Worm (Caenorhabditis elegans): ENCODE data around the gene sdz-6.

The sdz-6 gene

DNA sequence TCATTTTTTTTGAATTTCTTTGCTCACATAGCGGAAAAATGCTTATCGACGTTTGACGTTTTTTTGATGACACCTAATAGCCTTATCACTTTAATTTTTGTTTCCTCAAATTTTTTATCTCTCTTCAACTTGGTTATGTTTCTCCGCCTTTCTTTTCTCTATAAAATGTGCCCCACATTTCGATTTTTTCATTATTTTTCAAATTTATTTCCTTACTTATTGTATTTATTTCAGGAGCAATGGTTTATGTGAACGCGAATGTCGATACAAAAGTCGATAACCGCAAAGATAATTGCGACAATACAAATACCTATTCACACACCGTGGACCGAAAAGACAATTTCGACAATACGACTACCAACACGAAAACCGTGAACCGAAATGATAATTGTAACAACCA lies at the start of gene sdz-6:
Gene sdz-6, plus strand, starts transcription at position 229 of the 400 bp plus-strand sequence.
- TF ChIP-seq nhr-76 (tag; optimal IDR thresholded peaks at IDR 0.05) (no peak), elt-2 (tag; optimal IDR thresholded peaks at IDR 0.05) (peak; percentile 25)

DNA sequence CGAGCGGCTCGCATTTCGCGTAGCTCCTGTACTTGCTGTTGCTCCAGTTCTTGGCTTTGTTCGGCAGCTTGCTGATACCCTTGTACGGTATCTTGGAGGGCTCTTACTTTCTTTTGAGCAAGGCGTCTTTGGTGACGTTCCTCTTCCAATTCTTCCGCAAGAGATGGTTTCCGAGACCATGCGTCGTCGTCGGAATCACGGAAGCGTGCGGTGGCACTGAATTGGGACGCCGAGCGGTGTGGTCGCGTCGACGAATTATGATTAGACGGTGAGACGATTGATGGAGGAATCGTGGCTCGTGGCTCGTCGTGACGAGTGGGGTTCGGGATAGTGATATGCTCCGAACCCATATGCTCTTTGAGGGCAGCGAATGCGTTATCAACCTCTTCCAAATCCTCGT lies 44.1 kb upstream of the sdz-6 start:
- TF ChIP-seq snpc-4 (tag; optimal IDR thresholded peaks at IDR 0.05) (no peak), nhr-85 (tag) (no peak), nhr-77 (tag; optimal IDR thresholded peaks at IDR 0.05) (no peak), mab-9 (GFP tag; IDR thresholded peaks at IDR 0.05) (no peak), efl-1 (optimal IDR thresholded peaks at IDR 0.05) (no peak), efl-1 (GFP tag; optimal IDR thresholded peaks at IDR 0.05 in 1 of 2) (no peak), Y116A8C.19 (tag; optimal IDR thresholded peaks at IDR 0.05; ENCODE audit: borderline replicate concordance) (no peak), efl-3 (GFP tag; optimal IDR thresholded peaks at IDR 0.05) (no peak), egl-27 (tag; optimal IDR thresholded peaks at IDR 0.05) (no peak), fkh-8 (tag; optimal IDR thresholded peaks at IDR 0.05) (no peak), pqm-1 (tag; optimal IDR thresholded peaks at IDR 0.05) (no peak), alr-1 (tag; optimal IDR thresholded peaks at IDR 0.05; ENCODE audit: borderline replicate concordance) (no peak), lin-14 (GFP tag; optimal IDR thresholded peaks at IDR 0.05) (no peak), mdl-1 (tag; optimal IDR thresholded peaks at IDR 0.05) (no peak), sptf-1 (tag; optimal IDR thresholded peaks at IDR 0.05) (no peak), lin-39 (tag; optimal IDR thresholded peaks at IDR 0.05) (no peak), ceh-8 (GFP tag; optimal IDR thresholded peaks at IDR 0.05) (no peak), isw-1 (GFP tag; IDR thresholded peaks at IDR 0.05) (no peak)

DNA sequence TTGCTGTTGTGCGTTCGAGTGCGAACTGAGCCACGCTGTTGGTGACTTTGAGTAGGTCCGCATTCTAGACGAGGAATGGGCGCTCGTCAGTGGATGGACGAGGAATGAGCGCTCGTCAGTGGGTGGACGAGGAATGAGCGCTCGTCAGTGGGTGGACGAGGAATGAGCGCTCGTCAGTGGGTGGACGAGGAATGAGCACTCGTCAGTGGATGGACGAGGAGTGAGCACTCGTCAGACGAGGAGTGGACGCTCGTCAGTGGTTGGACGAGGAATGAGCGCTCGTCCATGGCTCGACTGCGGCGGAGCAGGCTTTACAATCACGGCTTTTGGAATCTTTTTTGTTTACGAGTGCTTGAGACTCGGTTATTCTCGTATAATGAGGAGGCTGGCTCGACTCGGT lies 41.9 kb upstream of the sdz-6 start:
- no peak for TF ChIP-seq ztf-11 (tag; optimal IDR thresholded peaks at IDR 0.05)
- TF ChIP-seq aha-1 (tag; optimal IDR thresholded peaks at IDR 0.05), result no peak
- no peak for TF ChIP-seq nhr-19 (GFP tag; conservative IDR thresholded peaks at IDR 0.05)
- TF ChIP-seq blmp-1 (tag; optimal IDR thresholded peaks at IDR 0.05), result no peak
- no peak for TF ChIP-seq lin-39 (tag; optimal IDR thresholded peaks at IDR 0.05)
- no peak for TF ChIP-seq unc-98 (GFP tag; IDR thresholded peaks at IDR 0.05)
- TF ChIP-seq nhr-11 (tag; optimal IDR thresholded peaks at IDR 0.05), result no peak
- no peak for TF ChIP-seq pag-3 (tag; optimal IDR thresholded peaks at IDR 0.05; ENCODE audit: borderline replicate concordance, insufficient read depth)
- TF ChIP-seq dpl-1 (GFP tag; optimal IDR thresholded peaks at IDR 0.05), result no peak
- TF ChIP-seq nhr-12 (tag; optimal IDR thresholded peaks at IDR 0.05), result no peak
- no peak for TF ChIP-seq efl-1 (optimal IDR thresholded peaks at IDR 0.05)
- no peak for TF ChIP-seq efl-1 (GFP tag; optimal IDR thresholded peaks at IDR 0.05 in 1 of 2)
- no peak for TF ChIP-seq lir-3 (tag; optimal IDR thresholded peaks at IDR 0.05; ENCODE audit: poor library complexity)
- no peak for TF ChIP-seq unc-86 (tag; optimal IDR thresholded peaks at IDR 0.05)
- no peak for TF ChIP-seq ceh-82 (tag; optimal IDR thresholded peaks at IDR 0.05)
- no peak for TF ChIP-seq mef-2 (tag; optimal IDR thresholded peaks at IDR 0.05)
- no peak for TF ChIP-seq lsy-2 (tag; optimal IDR thresholded peaks at IDR 0.05)
- TF ChIP-seq nhr-20 (tag; optimal IDR thresholded peaks at IDR 0.05), result no peak
- no peak for TF ChIP-seq tbx-2 (tag; optimal IDR thresholded peaks at IDR 0.05)
- no peak for TF ChIP-seq elt-3 (tag; optimal IDR thresholded peaks at IDR 0.05)

DNA sequence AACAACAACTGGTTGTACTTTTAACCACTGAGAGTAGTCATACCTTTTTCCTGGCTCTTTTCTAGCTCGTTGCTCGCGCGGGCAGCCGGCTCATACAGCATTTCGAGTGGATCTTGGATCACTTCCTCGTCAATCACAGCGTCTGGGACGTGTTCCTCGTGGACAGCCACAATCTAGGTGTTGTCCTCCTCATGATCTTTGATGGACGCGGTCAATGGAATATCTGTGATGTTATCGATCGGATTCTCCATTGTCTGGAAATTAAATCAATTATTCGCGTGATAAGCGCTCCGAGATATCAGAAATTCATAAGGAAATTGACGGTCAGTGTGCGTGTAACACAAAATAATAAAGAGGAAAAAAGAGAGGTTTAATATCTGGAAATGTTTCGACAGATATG lies 40.5 kb upstream of the sdz-6 start, which contains the start of gene F21D9.8:
Gene F21D9.8, minus strand, starts transcription at position 101 of the 400 bp plus-strand sequence.
- no peak for TF ChIP-seq zag-1 (tag; optimal IDR thresholded peaks at IDR 0.05)
- TF ChIP-seq lir-3 (tag; optimal IDR thresholded peaks at IDR 0.05; ENCODE audit: poor library complexity), result no peak
- TF ChIP-seq nhr-19 (GFP tag; conservative IDR thresholded peaks at IDR 0.05), result no peak
- no peak for TF ChIP-seq sox-4 (tag; optimal IDR thresholded peaks at IDR 0.05)
- TF ChIP-seq nhr-28 (tag; optimal IDR thresholded peaks at IDR 0.05), result no peak
- no peak for TF ChIP-seq snpc-4 (tag; optimal IDR thresholded peaks at IDR 0.05)
- no peak for TF ChIP-seq mep-1 (tag; optimal IDR thresholded peaks at IDR 0.05)
- no peak for TF ChIP-seq Y116A8C.19 (tag; optimal IDR thresholded peaks at IDR 0.05; ENCODE audit: borderline replicate concordance)
- TF ChIP-seq alr-1 (tag; optimal IDR thresholded peaks at IDR 0.05; ENCODE audit: borderline replicate concordance), result no peak
- no peak for TF ChIP-seq ets-5 (GFP tag; IDR thresholded peaks at IDR 0.05)
- TF ChIP-seq fkh-8 (tag; optimal IDR thresholded peaks at IDR 0.05), result no peak
